ENCODE assay signal across 1 fruit fly cellular context in genomic region chr3R:18987428-18988416, dm6.
TF ChIP-seq lines count a peak whose summit lies in the region.

No protein-coding gene starts in this region.

TF ChIP-seq in whole organism, embryonic, 481 proteins besides CTCF, POLR2A, EP300 and RAD21 (continued from another document):
- TF ChIP-seq phol (tag; optimal IDR thresholded peaks at IDR 0.05; lab: Kevin White, UChicago) (peak; percentile 7), CG14441 (GFP tag; IDR thresholded peaks at IDR 0.05; lab: Robert Waterston, UW) (0 out of 2 replicates have a peak, but pooled peaks have one; percentile 21), sob (GFP tag; IDR thresholded peaks at IDR 0.05; lab: Robert Waterston, UW) (0 out of 2 replicates have a peak, but pooled peaks have one; percentile 36), CG2712 (tag; optimal IDR thresholded peaks at IDR 0.05; lab: Kevin White, UChicago) (peak; percentile 24), Xrp1 (GFP tag; IDR thresholded peaks at IDR 0.05; lab: Robert Waterston, UW) (0 out of 2 replicates have a peak, but pooled peaks have one; percentile 11), lola (GFP tag; optimal IDR thresholded peaks at IDR 0.05; lab: Kevin White, UChicago) (peak in 1 of 3 experiments; percentile 39), D19A (tag; optimal IDR thresholded peaks at IDR 0.05; lab: Kevin White, UChicago) (peak; percentile 53), ERR (GFP tag; optimal IDR thresholded peaks at IDR 0.05; lab: Kevin White, UChicago) (no peak), CG4360 (GFP tag; IDR thresholded peaks at IDR 0.05; lab: Robert Waterston, UW) (0 out of 2 replicates have a peak, but pooled peaks have one; percentile 20), CG17361 (GFP tag; IDR thresholded peaks at IDR 0.05; lab: Robert Waterston, UW) (0 out of 3 replicates have a peak, but pooled peaks have one; percentile 25), jumu (GFP tag; optimal IDR thresholded peaks at IDR 0.05; lab: Kevin White, UChicago) (peak; percentile 20), CG9609 (GFP tag; optimal IDR thresholded peaks at IDR 0.05; lab: Kevin White, UChicago) (peak; percentile 32), CG32772 (GFP tag; IDR thresholded peaks at IDR 0.05; lab: Robert Waterston, UW) (peak; percentile 28; the same call in 1 of the 2 replicates), Side (GFP tag; optimal IDR thresholded peaks at IDR 0.05; lab: Kevin White, UChicago) (no peak), Vsx1 (GFP tag; optimal IDR thresholded peaks at IDR 0.05; lab: Kevin White, UChicago) (no peak), chif (GFP tag; optimal IDR thresholded peaks at IDR 0.05; lab: Kevin White, UChicago) (peak in 1 of 2 experiments; percentile 1), stc (GFP tag; IDR thresholded peaks at IDR 0.05; lab: Robert Waterston, UW) (peak; percentile 45; the same call in 1 of the 2 replicates), CG12769 (tag; optimal IDR thresholded peaks at IDR 0.05; lab: Kevin White, UChicago) (peak; percentile 35), gem (tag; optimal IDR thresholded peaks at IDR 0.05; lab: Kevin White, UChicago) (peak; percentile 44), pnt (GFP tag; optimal IDR thresholded peaks at IDR 0.05; lab: Kevin White, UChicago) (peak; percentile 33), YL-1 (GFP tag; optimal IDR thresholded peaks at IDR 0.05; lab: Kevin White, UChicago) (no peak), CG15073 (GFP tag; optimal IDR thresholded peaks at IDR 0.05; lab: Kevin White, UChicago) (no peak), CG10462 (GFP tag; optimal IDR thresholded peaks at IDR 0.05; lab: Kevin White, UChicago) (no peak), cato (GFP tag; optimal IDR thresholded peaks at IDR 0.05; lab: Kevin White, UChicago; ENCODE audit: borderline replicate concordance) (no peak), CG1602 (GFP tag; optimal IDR thresholded peaks at IDR 0.05; lab: Kevin White, UChicago) (peak; percentile 3), Xbp1 (GFP tag; optimal IDR thresholded peaks at IDR 0.05; lab: Kevin White, UChicago) (peak; percentile 16), CG13424 (tag; optimal IDR thresholded peaks at IDR 0.05; lab: Kevin White, UChicago) (peak; percentile 42), CG3281 (GFP tag; optimal IDR thresholded peaks at IDR 0.05; lab: Kevin White, UChicago) (no peak), trem (tag; optimal IDR thresholded peaks at IDR 0.05; lab: Kevin White, UChicago) (no peak), CG12659 (GFP tag; optimal IDR thresholded peaks at IDR 0.05; lab: Kevin White, UChicago) (peak; percentile 23), sens (GFP tag; lab: Kevin White, UChicago) (peak; percentile 39), CG17568 (GFP tag; optimal IDR thresholded peaks at IDR 0.05; lab: Kevin White, UChicago) (peak; percentile 40), CG7987 (GFP tag; optimal IDR thresholded peaks at IDR 0.05; lab: Kevin White, UChicago) (no peak), CG12104 (GFP tag; optimal IDR thresholded peaks at IDR 0.05; lab: Kevin White, UChicago) (no peak), cg (GFP tag; optimal IDR thresholded peaks at IDR 0.05; lab: Kevin White, UChicago) (peak; percentile 63), CG11504 (tag; optimal IDR thresholded peaks at IDR 0.05; lab: Kevin White, UChicago) (peak; percentile 40), HHEX (GFP tag; optimal IDR thresholded peaks at IDR 0.05; lab: Kevin White, UChicago) (peak; percentile 31), CG9876 (GFP tag; optimal IDR thresholded peaks at IDR 0.05; lab: Kevin White, UChicago) (no peak), klu (GFP tag; IDR thresholded peaks at IDR 0.05; lab: Robert Waterston, UW) (no peak), kah (GFP tag; optimal IDR thresholded peaks at IDR 0.05; lab: Kevin White, UChicago) (peak; percentile 19), Sox102F (GFP tag; optimal IDR thresholded peaks at IDR 0.05; lab: Kevin White, UChicago) (peak; percentile 39), Max (GFP tag; optimal IDR thresholded peaks at IDR 0.05; lab: Kevin White, UChicago) (no peak), so (GFP tag; IDR thresholded peaks at IDR 0.05; lab: Robert Waterston, UW) (peak; percentile 28; the same call in 1 of the 3 replicates), dpn (GFP tag; optimal IDR thresholded peaks at IDR 0.05; lab: Kevin White, UChicago) (peak in 1 of 2 experiments; percentile 15), run (tag; optimal IDR thresholded peaks at IDR 0.05; lab: Kevin White, UChicago) (peak; percentile 12), CoRest (tag; optimal IDR thresholded peaks at IDR 0.05; lab: Kevin White, UChicago) (peak; percentile 9), az2 (GFP tag; optimal IDR thresholded peaks at IDR 0.05; lab: Kevin White, UChicago) (peak; percentile 14), CG14710 (tag; optimal IDR thresholded peaks at IDR 0.05; lab: Kevin White, UChicago) (peak; percentile 35), CG2678 (tag; optimal IDR thresholded peaks at IDR 0.05; lab: Kevin White, UChicago) (peak; percentile 28), C15 (GFP tag; IDR thresholded peaks at IDR 0.05; lab: Robert Waterston, UW) (no peak)
